Worm (Caenorhabditis elegans): ENCODE measurements around the gene hpo-19.

- TF ChIP-seq klf-2 (GFP tag; conservative IDR thresholded peaks at IDR 0.05), result no peak
- no peak for TF ChIP-seq ztf-29 (GFP tag; IDR thresholded peaks at IDR 0.05)
- no peak for TF ChIP-seq ref-1 (GFP tag; conservative IDR thresholded peaks at IDR 0.05)
- TF ChIP-seq flt-1 (GFP tag; IDR thresholded peaks at IDR 0.05), result no peak
Measured at ce11 chrV:6408733-6409227, 27.7 kb upstream of the hpo-19 start, which contains the start of gene bcf-1.
